Fruit fly (Drosophila melanogaster) whole organism, embryonic: Measurements from ENCODE around the gene OtopLc.
A peak's percentile ranks its signal among the peaks of the same experiment; 100 is the strongest.

Experiments used
- Awh ChIP-seq: fragments of 200-800 bp; sonication (Bioruptor generic); IDR thresholded peaks from 2 replicates; pipeline ENCODE4, ENCODE4 v1.3.6; 2022; ENCODE audit warnings: missing biosample characterization, missing genetic modification characterization
- CG10209 ChIP-seq: fragments of 200-800 bp; sonication (Bioruptor generic); optimal IDR thresholded peaks from 3 replicates; lab custom pipeline; 2017; ENCODE audit warnings: missing biosample characterization, mild to moderate bottlenecking, missing genetic modification characterization, missing genetic modification reagents
- CG12299 ChIP-seq: fragments of 200-800 bp; sonication (Bioruptor generic); optimal IDR thresholded peaks from 2 replicates; lab custom pipeline; 2018; ENCODE audit warnings: missing biosample characterization, mild to moderate bottlenecking, missing genetic modification characterization
- CG12942 ChIP-seq: fragments of 200-800 bp; sonication (Bioruptor generic); optimal IDR thresholded peaks from 3 replicates; lab custom pipeline; 2016; ENCODE audit warnings: missing biosample characterization, missing genetic modification characterization
- CG15696 ChIP-seq: fragments of 200-800 bp; sonication (Bioruptor generic); optimal IDR thresholded peaks from 2 replicates; lab custom pipeline; 2019; ENCODE audit warnings: missing biosample characterization, mild to moderate bottlenecking, missing genetic modification characterization, moderate library complexity
- CG1603 ChIP-seq: fragments of 200-800 bp; sonication (Bioruptor generic); optimal IDR thresholded peaks from 2 replicates; lab custom pipeline; 2019; ENCODE audit warnings: missing biosample characterization, mild to moderate bottlenecking, missing genetic modification characterization, moderate library complexity
- CG1792 ChIP-seq: fragments of 200-800 bp; sonication (Bioruptor generic); optimal IDR thresholded peaks from 2 replicates; lab custom pipeline; 2016; ENCODE audit warnings: missing biosample characterization, missing genetic modification characterization
- CG18262 ChIP-seq: fragments of 200-800 bp; optimal IDR thresholded peaks from 3 replicates; lab custom pipeline; 2019; ENCODE audit warnings: missing biosample characterization, mild to moderate bottlenecking, missing genetic modification characterization, moderate library complexity
- CG3065 ChIP-seq: fragments of 200-800 bp; sonication (Bioruptor generic); optimal IDR thresholded peaks from 2 replicates; lab custom pipeline; 2016; ENCODE audit warnings: missing biosample characterization, missing genetic modification characterization
- CG31388 ChIP-seq: fragments of 200-800 bp; sonication (Bioruptor generic); optimal IDR thresholded peaks from 2 replicates; lab custom pipeline; 2016; ENCODE audit warnings: missing biosample characterization, missing genetic modification characterization
- CG3163 ChIP-seq: fragments of 200-800 bp; sonication (Bioruptor generic); optimal IDR thresholded peaks from 3 replicates; lab custom pipeline; 2016; ENCODE audit warnings: missing biosample characterization, missing genetic modification characterization
- CG3281 ChIP-seq: fragments of 200-800 bp; sonication (Bioruptor generic); optimal IDR thresholded peaks from 3 replicates; lab custom pipeline; 2017; ENCODE audit warnings: missing biosample characterization, mild to moderate bottlenecking, missing genetic modification characterization
- CG3838 ChIP-seq: fragments of 200-800 bp; sonication (Bioruptor generic); optimal IDR thresholded peaks from 3 replicates; lab custom pipeline; 2016; ENCODE audit warnings: missing biosample characterization, missing genetic modification characterization
- CG42726 ChIP-seq: fragments of 200-800 bp; sonication (Bioruptor generic); IDR thresholded peaks from 2 replicates; pipeline ENCODE4 v1.3.6; 2022; ENCODE audit warnings: missing biosample characterization, missing genetic modification characterization; ENCODE audit not compliant: partially characterized antibody
- CG4282 ChIP-seq: fragments of 200-800 bp; sonication (Bioruptor generic); optimal IDR thresholded peaks from 2 replicates; lab custom pipeline; 2016; ENCODE audit warnings: missing biosample characterization, missing genetic modification characterization
- CG6791 ChIP-seq: fragments of 200-800 bp; sonication (Bioruptor generic); IDR thresholded peaks from 3 replicates; pipeline ENCODE4 v1.3.6; 2022; ENCODE audit warnings: missing biosample characterization, missing genetic modification characterization; ENCODE audit not compliant: partially characterized antibody
- CG7271 ChIP-seq: fragments of 200-800 bp; sonication (Bioruptor generic); optimal IDR thresholded peaks from 2 replicates; lab custom pipeline; 2018; ENCODE audit warnings: missing biosample characterization, mild to moderate bottlenecking, missing genetic modification characterization, moderate library complexity
- CG7745 ChIP-seq: fragments of 200-800 bp; sonication (Bioruptor generic); optimal IDR thresholded peaks from 2 replicates; lab custom pipeline; 2018; ENCODE audit warnings: missing biosample characterization, mild to moderate bottlenecking, missing genetic modification characterization, moderate library complexity
- CG8281 ChIP-seq: fragments of 200-800 bp; sonication (Bioruptor generic); optimal IDR thresholded peaks from 2 replicates; lab custom pipeline; 2018; ENCODE audit warnings: missing biosample characterization, mild to moderate bottlenecking, missing genetic modification characterization, moderate library complexity
- CG8290 ChIP-seq, 3 experiments: fragments of 200-800 bp; sonication (Bioruptor generic); optimal IDR thresholded peaks; 2 replicates each; lab custom pipeline; 2016 to 2019; ENCODE audit warnings: missing biosample characterization in 3 of 3, missing genetic modification characterization in 3 of 3, mild to moderate bottlenecking in 2 of 3, moderate library complexity in 1 of 3
- CG8924 ChIP-seq: fragments of 200-800 bp; optimal IDR thresholded peaks from 3 replicates; lab custom pipeline; 2019; ENCODE audit warnings: missing biosample characterization, mild to moderate bottlenecking, missing genetic modification characterization, moderate library complexity
- CHES-1-like ChIP-seq: fragments of 200-800 bp; sonication (Bioruptor generic); optimal IDR thresholded peaks from 2 replicates; lab custom pipeline; 2016; ENCODE audit warnings: missing biosample characterization, missing genetic modification characterization
- Deaf1 ChIP-seq: fragments of 200-800 bp; optimal IDR thresholded peaks from 3 replicates; lab custom pipeline; 2019; ENCODE audit warnings: missing biosample characterization, mild to moderate bottlenecking, missing genetic modification characterization, moderate library complexity
- Dek ChIP-seq: fragments of 200-800 bp; sonication (Bioruptor generic); optimal IDR thresholded peaks from 3 replicates; lab custom pipeline; 2019; ENCODE audit warnings: missing biosample characterization, mild to moderate bottlenecking, missing genetic modification characterization, moderate library complexity
- Dip3 ChIP-seq: fragments of 200-800 bp; sonication (Bioruptor generic); optimal IDR thresholded peaks from 3 replicates; lab custom pipeline; 2016; ENCODE audit warnings: missing biosample characterization, missing genetic modification characterization
- Dref ChIP-seq: fragments of 200-800 bp; sonication (Bioruptor generic); IDR thresholded peaks from 2 replicates; pipeline ENCODE4 v1.3.6; 2022; ENCODE audit warnings: missing biosample characterization, missing genetic modification characterization
- Fer2 ChIP-seq: fragments of 200-800 bp; sonication (Bioruptor generic); optimal IDR thresholded peaks from 2 replicates; lab custom pipeline; 2018; ENCODE audit warnings: missing biosample characterization, mild to moderate bottlenecking, missing genetic modification characterization, moderate library complexity
- Jarid2 ChIP-seq: fragments of 200-800 bp; sonication (Bioruptor generic); optimal IDR thresholded peaks from 3 replicates; lab custom pipeline; 2017; ENCODE audit warnings: mild to moderate bottlenecking, missing biosample characterization, missing genetic modification reagents, missing genetic modification characterization
- Max ChIP-seq: fragments of 200-800 bp; sonication (Bioruptor generic); optimal IDR thresholded peaks from 2 replicates; lab custom pipeline; 2016; ENCODE audit warnings: missing biosample characterization, mild to moderate bottlenecking, missing genetic modification characterization
- NC2α ChIP-seq: fragments of 200-800 bp; sonication (Bioruptor generic); optimal IDR thresholded peaks from 2 replicates; lab custom pipeline; 2016; ENCODE audit warnings: missing biosample characterization, missing genetic modification characterization
- Nf-YA ChIP-seq: fragments of 200-800 bp; sonication (Bioruptor generic); IDR thresholded peaks from 2 replicates; pipeline ENCODE4 v1.3.6; 2022; ENCODE audit warnings: missing biosample characterization, missing genetic modification characterization
- Nf-YB ChIP-seq: fragments of 200-800 bp; sonication (Bioruptor generic); optimal IDR thresholded peaks from 3 replicates; lab custom pipeline; 2019; ENCODE audit warnings: missing biosample characterization, mild to moderate bottlenecking, missing genetic modification characterization, moderate library complexity
- Optix ChIP-seq: fragments of 200-800 bp; sonication (Bioruptor generic); IDR thresholded peaks from 3 replicates; pipeline ENCODE4 v1.3.6; 2022; ENCODE audit warnings: missing biosample characterization, missing genetic modification characterization
- Rfx ChIP-seq: fragments of 200-800 bp; sonication (Bioruptor generic); IDR thresholded peaks from 2 replicates; pipeline ENCODE4 v1.3.6; 2022; ENCODE audit warnings: missing biosample characterization, missing genetic modification characterization
- Stat92E ChIP-seq, 3 experiments: fragments of >200 bp in 2 of 3; fragments of 200-800 bp in 1 of 3; sonication (Bioruptor generic) in 1 of 3; optimal IDR thresholded peaks; 2 replicates each; lab custom pipeline; 2017 to 2019; ENCODE audit warnings: missing biosample characterization in 3 of 3, missing genetic modification characterization in 3 of 3, mild to moderate bottlenecking in 1 of 3, moderate library complexity in 1 of 3
- YL-1 ChIP-seq: fragments of 200-800 bp; sonication (Bioruptor generic); optimal IDR thresholded peaks from 3 replicates; lab custom pipeline; 2017; ENCODE audit warnings: missing biosample characterization, mild to moderate bottlenecking, missing genetic modification characterization
- al ChIP-seq: fragments of 200-800 bp; sonication (Bioruptor generic); IDR thresholded peaks from 2 replicates; pipeline ENCODE4 v1.3.6; 2022; ENCODE audit warnings: missing biosample characterization, missing genetic modification characterization
- cas ChIP-seq: fragments of 200-800 bp; sonication (Bioruptor generic); IDR thresholded peaks from 2 replicates; pipeline ENCODE4 v1.3.6; 2022; ENCODE audit warnings: missing biosample characterization, missing genetic modification characterization
- ewg ChIP-seq: fragments of 200-800 bp; sonication (Bioruptor generic); optimal IDR thresholded peaks from 3 replicates; lab custom pipeline; 2017; ENCODE audit warnings: mild to moderate bottlenecking, missing biosample characterization, missing genetic modification reagents, missing genetic modification characterization
- lmd ChIP-seq: fragments of 200-800 bp; sonication (Bioruptor generic); IDR thresholded peaks from 2 replicates; pipeline ENCODE4 v1.3.6; 2022; ENCODE audit warnings: missing biosample characterization, missing genetic modification characterization
- pita ChIP-seq: fragments of 200-800 bp; sonication (Bioruptor generic); optimal IDR thresholded peaks from 2 replicates; lab custom pipeline; 2017; ENCODE audit warnings: missing biosample characterization, mild to moderate bottlenecking, missing genetic modification characterization
- prd ChIP-seq, 3 experiments: fragments of >200 bp in 2 of 3; fragments of 200-800 bp in 1 of 3; sonication (Bioruptor generic) in 1 of 3; optimal IDR thresholded peaks in 2 of 3; IDR thresholded peaks in 1 of 3; 2 replicates in 2 of 3; 3 replicates in 1 of 3; pipeline versions ENCODE4 v1.3.6 to Lab custom; 2017 to 2022; ENCODE audit warnings: missing biosample characterization in 1 of 3, missing genetic modification characterization in 1 of 3
- salm ChIP-seq: fragments of 200-800 bp; sonication (Bioruptor generic); optimal IDR thresholded peaks from 2 replicates; lab custom pipeline; 2018; ENCODE audit warnings: missing biosample characterization, mild to moderate bottlenecking, missing genetic modification characterization
- sna ChIP-seq: fragments of 200-800 bp; sonication (Bioruptor generic); IDR thresholded peaks from 2 replicates; pipeline ENCODE4 v1.3.6; 2022; ENCODE audit warnings: missing biosample characterization, missing genetic modification characterization; ENCODE audit not compliant: partially characterized antibody
- stwl ChIP-seq: fragments of 200-800 bp; sonication (Bioruptor generic); optimal IDR thresholded peaks from 3 replicates; lab custom pipeline; 2018; ENCODE audit warnings: missing biosample characterization, mild to moderate bottlenecking, missing genetic modification characterization, moderate library complexity
- tin ChIP-seq: fragments of 200-800 bp; sonication (Bioruptor generic); optimal IDR thresholded peaks from 3 replicates; lab custom pipeline; 2016; ENCODE audit warnings: missing biosample characterization, missing genetic modification characterization
- tx ChIP-seq: fragments of 200-800 bp; sonication (Bioruptor generic); optimal IDR thresholded peaks from 2 replicates; lab custom pipeline; 2016; ENCODE audit warnings: missing biosample characterization, missing genetic modification characterization
- vfl ChIP-seq: fragments of 200-800 bp; sonication (Bioruptor generic); optimal IDR thresholded peaks from 2 replicates; lab custom pipeline; 2016; ENCODE audit warnings: missing biosample characterization, missing genetic modification characterization
- wek ChIP-seq: fragments of 200-800 bp; sonication (Bioruptor generic); optimal IDR thresholded peaks from 3 replicates; lab custom pipeline; 2018; ENCODE audit warnings: missing biosample characterization, mild to moderate bottlenecking, missing genetic modification characterization, moderate library complexity

Gene OtopLc

dm6 chrX:5665902-5666301 is 3.2 kb upstream of the OtopLc start, which contains the start of the genes Sirt4 and CG4119 (continued):
- peak; percentile 98 for TF ChIP-seq CG6791 (GFP tag; lab: Robert Waterston, UW)
- peak; percentile 9 for TF ChIP-seq Dek (tag; lab: Kevin White, UChicago)
- TF ChIP-seq Rfx (GFP tag; lab: Robert Waterston, UW), result peak; percentile 62
- TF ChIP-seq CG10209, result no peak
- no peak for TF ChIP-seq prd (optimal IDR thresholded peaks at IDR 0.05; lab: Kevin White, UChicago)
- TF ChIP-seq prd (GFP tag; IDR thresholded peaks at IDR 0.05; lab: Robert Waterston, UW), result peak; percentile 39; the same call in 1 of the 3 replicates
- TF ChIP-seq al, result 0 out of 2 replicates have a peak, but pooled peaks have one; percentile 31
- TF ChIP-seq CG1603 (tag; lab: Kevin White, UChicago), result peak; percentile 69
- TF ChIP-seq CG3065, result no peak
- TF ChIP-seq salm (tag; lab: Kevin White, UChicago), result no peak
- no peak for TF ChIP-seq vfl
- TF ChIP-seq ewg (GFP tag; lab: Kevin White, UChicago), result peak; percentile 51
- TF ChIP-seq sna (GFP tag; lab: Robert Waterston, UW), result peak; percentile 91
- no peak for TF ChIP-seq pita
- TF ChIP-seq Stat92E (GFP tag; optimal IDR thresholded peaks at IDR 0.05; lab: Kevin White, UChicago), result peak in 1 of 3 experiments; percentile 19
- TF ChIP-seq wek (GFP tag; lab: Kevin White, UChicago), result no peak
- no peak for TF ChIP-seq CG8281 (tag; lab: Kevin White, UChicago)
- no peak for TF ChIP-seq CG4282
- TF ChIP-seq Dref (GFP tag; lab: Robert Waterston, UW), result peak; percentile 99
- no peak for TF ChIP-seq CG3163 (GFP tag; lab: Kevin White, UChicago)
- TF ChIP-seq YL-1 (GFP tag; lab: Kevin White, UChicago), result peak; percentile 81
- no peak for TF ChIP-seq CG7271 (tag; lab: Kevin White, UChicago)
- peak; percentile 12 for TF ChIP-seq CG1792 (GFP tag; lab: Kevin White, UChicago)
- peak; percentile 27 for TF ChIP-seq Deaf1
- no peak for TF ChIP-seq CG7745 (tag; lab: Kevin White, UChicago)
- no peak for TF ChIP-seq Nf-YB (GFP tag; lab: Kevin White, UChicago)
- TF ChIP-seq lmd (GFP tag; lab: Robert Waterston, UW), result no peak
- TF ChIP-seq Dip3, result peak; percentile 12
- peak; percentile 98 for TF ChIP-seq CG42726 (GFP tag; lab: Robert Waterston, UW)
- TF ChIP-seq cas (GFP tag; lab: Robert Waterston, UW), result no peak
- no peak for TF ChIP-seq NC2α
- no peak for TF ChIP-seq CG18262
- TF ChIP-seq Optix (GFP tag; lab: Robert Waterston, UW), result no peak
- no peak for TF ChIP-seq Awh (GFP tag; lab: Robert Waterston, UW)
- no peak for TF ChIP-seq CG31388 (GFP tag; lab: Kevin White, UChicago)
- TF ChIP-seq CHES-1-like (GFP tag; lab: Kevin White, UChicago), result peak; percentile 21
- TF ChIP-seq Jarid2, result peak; percentile 18
- no peak for TF ChIP-seq Nf-YA (GFP tag; lab: Robert Waterston, UW)
- TF ChIP-seq CG8290 (GFP tag; optimal IDR thresholded peaks at IDR 0.05; lab: Kevin White, UChicago), result peak; percentile 16
- TF ChIP-seq CG8290 (tag; optimal IDR thresholded peaks at IDR 0.05; lab: Kevin White, UChicago), result peak in 1 of 2 experiments; percentile 78
- peak; percentile 9 for TF ChIP-seq CG3281 (GFP tag; lab: Kevin White, UChicago)
- peak; percentile 18 for TF ChIP-seq Max
- no peak for TF ChIP-seq CG12299 (tag; lab: Kevin White, UChicago)
- no peak for TF ChIP-seq Fer2 (tag; lab: Kevin White, UChicago)
- TF ChIP-seq tin (GFP tag; lab: Kevin White, UChicago), result peak; percentile 21
- TF ChIP-seq tx, result peak; percentile 26
- no peak for TF ChIP-seq CG3838 (GFP tag; lab: Kevin White, UChicago)
- TF ChIP-seq CG8924 (tag; lab: Kevin White, UChicago), result peak; percentile 45
- no peak for TF ChIP-seq CG15696
- TF ChIP-seq CG12942 (GFP tag; lab: Kevin White, UChicago), result no peak
- peak; percentile 66 for TF ChIP-seq stwl (tag; lab: Kevin White, UChicago)
